Worm (Caenorhabditis elegans) whole organism, L4/young adult: ENCODE results near the gene M151.10.

Source experiments
- W03F9.2 ChIP-seq: fragments of 150-350 bp; optimal IDR thresholded peaks from 2 replicates; lab custom pipeline; 2014; ENCODE audit warnings: missing biosample characterization, missing genetic modification characterization
- dao-5 ChIP-seq: sonication (generic microtip); optimal IDR thresholded peaks from 2 replicates; lab custom pipeline; 2016; ENCODE audit warnings: missing genotype, missing genetic modification characterization, moderate library complexity, missing compliant biosample characterization

DNA sequence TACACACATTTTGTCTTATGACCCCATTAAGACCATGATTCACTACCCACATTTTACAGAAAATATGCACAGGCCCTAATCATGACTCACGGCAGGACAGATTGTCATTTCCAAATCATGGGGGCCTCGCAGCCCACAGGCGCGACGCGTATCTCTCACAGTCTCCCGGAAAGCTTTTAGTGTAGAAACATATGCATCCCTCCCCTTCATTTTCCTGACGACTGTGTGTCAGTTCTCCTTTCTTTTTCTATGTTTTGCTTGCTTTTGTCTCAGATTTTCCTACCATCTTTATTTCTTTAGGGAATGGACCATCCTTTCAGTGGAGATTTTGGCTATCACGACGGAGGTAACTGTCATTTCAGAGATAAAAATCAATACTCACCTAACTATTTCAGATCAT, 1.1 kb upstream of the M151.10 start, which contains the start of gene M151.1:
- no peak for TF ChIP-seq W03F9.2 (tag; lab: Kevin White, UChicago)
- no peak for TF ChIP-seq dao-5 (tag; lab: Kevin White, UChicago)
